Worm (Caenorhabditis elegans) whole organism, young adult: ENCODE measurements around the gene mdt-8.
A peak's percentile ranks its signal among the peaks of the same experiment; 100 is the strongest.

ENCODE experiments used
- B0019.2 ChIP-seq: fragments of 200-800 bp; sonication (Bioruptor generic); conservative IDR thresholded peaks from 2 replicates; pipeline ENCODE4 v1.3.6; 2022; ENCODE audit warnings: missing genetic modification reagents, missing genetic modification characterization, missing compliant biosample characterization
- B0035.1 ChIP-seq: sonication (generic microtip); optimal IDR thresholded peaks from 2 replicates; lab custom pipeline; 2016; ENCODE audit warnings: missing genetic modification characterization, mild to moderate bottlenecking, missing compliant biosample characterization, missing genotype, missing genetic modification reagents
- B0336.3 ChIP-seq: fragments of 200-800 bp; sonication (Bioruptor generic); IDR thresholded peaks from 2 replicates; pipeline ENCODE4 v1.3.6; 2022; ENCODE audit warnings: missing genetic modification characterization, missing compliant biosample characterization
- C06A6.2 ChIP-seq: fragments of 200-800 bp; sonication (Bioruptor generic); conservative IDR thresholded peaks from 2 replicates; pipeline ENCODE4 v1.3.6; 2022; ENCODE audit warnings: missing genetic modification characterization, missing compliant biosample characterization
- D2030.7 ChIP-seq: fragments of 200-800 bp; sonication (Bioruptor generic); IDR thresholded peaks from 2 replicates; pipeline ENCODE4 v1.3.6; 2022; ENCODE audit warnings: missing genetic modification reagents, missing genetic modification characterization, missing compliant biosample characterization
- F22D6.2 ChIP-seq: sonication (generic microtip); optimal IDR thresholded peaks from 2 replicates; lab custom pipeline; 2016; ENCODE audit warnings: mild to moderate bottlenecking, missing genetic modification characterization, missing compliant biosample characterization
- F49E8.2 ChIP-seq: sonication (generic microtip); optimal IDR thresholded peaks from 3 replicates; lab custom pipeline; 2017; ENCODE audit warnings: missing genetic modification characterization, mild to moderate bottlenecking, missing compliant biosample characterization, antibody characterized with exemption, moderate library complexity; ENCODE audit not compliant: insufficient read depth
- F52B5.7 ChIP-seq: sonication (generic microtip); optimal IDR thresholded peaks from 2 replicates; lab custom pipeline; 2016; ENCODE audit warnings: mild to moderate bottlenecking, missing genetic modification characterization, missing compliant biosample characterization
- Y53F4B.3 ChIP-seq: fragments of 200-800 bp; sonication (Bioruptor generic); IDR thresholded peaks from 2 replicates; pipeline ENCODE4 v1.3.6; 2022; ENCODE audit warnings: missing genetic modification reagents, missing genetic modification characterization, missing compliant biosample characterization
- Y53G8AR.9 ChIP-seq: fragments of 200-800 bp; sonication (Bioruptor generic); conservative IDR thresholded peaks from 2 replicates; pipeline ENCODE4 v1.3.6; 2022; ENCODE audit warnings: missing genetic modification reagents, missing genetic modification characterization, missing compliant biosample characterization
- Y56A3A.18 ChIP-seq: fragments of 200-800 bp; sonication (Bioruptor generic); IDR thresholded peaks from 2 replicates; pipeline ENCODE4 v1.3.6; 2022; ENCODE audit warnings: missing genetic modification reagents, missing genetic modification characterization, missing compliant biosample characterization
- Y67H2A.10 ChIP-seq: fragments of 200-800 bp; sonication (Bioruptor generic); conservative IDR thresholded peaks from 2 replicates; pipeline ENCODE4 v1.3.6; 2022; ENCODE audit warnings: missing genetic modification reagents, missing genetic modification characterization, missing compliant biosample characterization
- ama-1 ChIP-seq, 3 experiments: fragments of 150-350 bp in 1 of 3; sonication (generic microtip) in 2 of 3; optimal IDR thresholded peaks; 2 replicates each; lab custom pipeline; 2014 to 2018; ENCODE audit warnings: missing biosample characterization in 2 of 3, missing genetic modification characterization in 2 of 3, missing genetic modification reagents in 2 of 3
- aptf-3 ChIP-seq: fragments of 200-800 bp; sonication (Bioruptor generic); IDR thresholded peaks from 2 replicates; pipeline ENCODE4 v1.3.6; 2022; ENCODE audit warnings: missing genetic modification characterization, missing compliant biosample characterization
- atf-7 ChIP-seq: sonication (generic microtip); optimal IDR thresholded peaks from 2 replicates; lab custom pipeline; 2017; ENCODE audit warnings: mild to moderate bottlenecking, missing genetic modification characterization, missing compliant biosample characterization
- attf-3 ChIP-seq: fragments of 200-800 bp; sonication (Bioruptor generic); conservative IDR thresholded peaks from 2 replicates; pipeline ENCODE4 v1.3.6; 2022; ENCODE audit warnings: missing genetic modification reagents, missing genetic modification characterization, missing compliant biosample characterization
- attf-6 ChIP-seq: fragments of 200-800 bp; sonication (Bioruptor generic); IDR thresholded peaks from 2 replicates; pipeline ENCODE4 v1.3.6; 2022; ENCODE audit warnings: missing genetic modification reagents, missing genetic modification characterization, missing compliant biosample characterization
- cebp-2 ChIP-seq: fragments of 200-800 bp; sonication (Bioruptor generic); IDR thresholded peaks from 2 replicates; pipeline ENCODE4 v1.3.6; 2022; ENCODE audit warnings: missing genetic modification characterization, missing compliant biosample characterization
- ceh-27 ChIP-seq: fragments of 200-800 bp; sonication (Bioruptor generic); optimal IDR thresholded peaks from 2 replicates; lab custom pipeline; 2018; ENCODE audit warnings: mild to moderate bottlenecking, missing genetic modification characterization, moderate library complexity, missing compliant biosample characterization
- chd-7 ChIP-seq: sonication (generic microtip); optimal IDR thresholded peaks from 2 replicates; lab custom pipeline; 2016; ENCODE audit warnings: mild to moderate bottlenecking, missing genetic modification characterization, moderate library complexity, missing compliant biosample characterization
- dpff-1 ChIP-seq: sonication (generic microtip); optimal IDR thresholded peaks from 2 replicates; lab custom pipeline; 2017; ENCODE audit warnings: mild to moderate bottlenecking, missing genetic modification characterization, missing compliant biosample characterization
- efl-1 ChIP-seq: fragments of 150-350 bp; optimal IDR thresholded peaks from 2 replicates; lab custom pipeline; 2014; ENCODE audit warnings: missing biosample characterization, missing genetic modification reagents, missing genetic modification characterization
- egl-18 ChIP-seq: fragments of 200-800 bp; sonication (Bioruptor generic); IDR thresholded peaks from 2 replicates; pipeline ENCODE4 v1.3.6; 2022; ENCODE audit warnings: missing genetic modification reagents, missing genetic modification characterization, missing compliant biosample characterization
- egrh-3 ChIP-seq: fragments of 200-800 bp; sonication (Bioruptor generic); IDR thresholded peaks from 2 replicates; pipeline ENCODE4 v1.3.6; 2022; ENCODE audit warnings: missing genetic modification reagents, missing genetic modification characterization, missing compliant biosample characterization
- hlh-12 ChIP-seq: sonication (generic microtip); optimal IDR thresholded peaks from 2 replicates; lab custom pipeline; 2016; ENCODE audit warnings: missing genetic modification characterization, missing compliant biosample characterization
- hmg-1.2 ChIP-seq: fragments of 200-800 bp; sonication (Bioruptor generic); IDR thresholded peaks from 2 replicates; pipeline ENCODE4 v1.3.6; 2022; ENCODE audit warnings: missing genetic modification reagents, missing genetic modification characterization, missing compliant biosample characterization
- hmg-20 ChIP-seq: fragments of 200-800 bp; sonication (Bioruptor generic); IDR thresholded peaks from 2 replicates; pipeline ENCODE4 v1.3.6; 2022; ENCODE audit warnings: missing genetic modification reagents, missing genetic modification characterization, missing compliant biosample characterization
- hrde-1 ChIP-seq: sonication (generic microtip); optimal IDR thresholded peaks from 2 replicates; lab custom pipeline; 2016; ENCODE audit warnings: missing genetic modification characterization, mild to moderate bottlenecking, missing compliant biosample characterization, moderate library complexity, missing genotype, missing genetic modification reagents, borderline replicate concordance
- hsf-1 ChIP-seq: fragments of 200-800 bp; sonication (Bioruptor generic); IDR thresholded peaks from 2 replicates; pipeline ENCODE4 v1.3.6; 2022; ENCODE audit warnings: missing genetic modification reagents, missing genetic modification characterization, missing compliant biosample characterization
- lin-35 ChIP-seq, 3 experiments: fragments of 150-350 bp in 2 of 3; sonication (generic microtip) in 1 of 3; optimal IDR thresholded peaks; 2 replicates each; lab custom pipeline; 2014 to 2018; ENCODE audit warnings: missing biosample characterization in 3 of 3, missing genetic modification characterization in 3 of 3, missing genetic modification reagents in 3 of 3
- madf-3 ChIP-seq: fragments of 200-800 bp; sonication (Bioruptor generic); IDR thresholded peaks from 2 replicates; pipeline ENCODE4 v1.3.6; 2022; ENCODE audit warnings: missing genetic modification reagents, missing genetic modification characterization, missing compliant biosample characterization
- madf-8 ChIP-seq: fragments of 200-800 bp; sonication (Bioruptor generic); conservative IDR thresholded peaks from 2 replicates; pipeline ENCODE4 v1.3.6; 2022; ENCODE audit warnings: missing genetic modification reagents, missing genetic modification characterization, missing compliant biosample characterization
- mel-28 ChIP-seq: sonication (generic microtip); optimal IDR thresholded peaks from 2 replicates; lab custom pipeline; 2016; ENCODE audit warnings: borderline replicate concordance, mild to moderate bottlenecking, missing genetic modification characterization, missing compliant biosample characterization
- nfyb-1 ChIP-seq: fragments of 200-800 bp; sonication (Bioruptor generic); IDR thresholded peaks from 2 replicates; pipeline ENCODE4 v1.3.6; 2022; ENCODE audit warnings: missing genetic modification reagents, missing genetic modification characterization, missing compliant biosample characterization
- nhr-27 ChIP-seq: fragments of 200-800 bp; sonication (Bioruptor generic); optimal IDR thresholded peaks from 2 replicates; lab custom pipeline; 2018; ENCODE audit warnings: mild to moderate bottlenecking, missing genetic modification characterization, moderate library complexity, missing compliant biosample characterization
- nhr-80 ChIP-seq: sonication (generic microtip); optimal IDR thresholded peaks from 2 replicates; lab custom pipeline; 2016; ENCODE audit warnings: missing genetic modification characterization, missing compliant biosample characterization
- nhr-90 ChIP-seq: sonication (generic microtip); optimal IDR thresholded peaks from 2 replicates; lab custom pipeline; 2016; ENCODE audit warnings: missing genotype, mild to moderate bottlenecking, missing genetic modification characterization, missing compliant biosample characterization
- snpc-1.1 ChIP-seq: sonication (generic microtip); optimal IDR thresholded peaks from 2 replicates; lab custom pipeline; 2017; ENCODE audit warnings: missing genetic modification characterization, mild to moderate bottlenecking, missing compliant biosample characterization, antibody characterized with exemption, moderate library complexity, missing genotype, missing genetic modification reagents; ENCODE audit not compliant: insufficient read depth
- snpc-1.3 ChIP-seq: sonication (generic microtip); optimal IDR thresholded peaks from 2 replicates; lab custom pipeline; 2017; ENCODE audit warnings: missing genetic modification characterization, mild to moderate bottlenecking, missing compliant biosample characterization, antibody characterized with exemption, moderate library complexity, missing genotype, missing genetic modification reagents; ENCODE audit not compliant: insufficient read depth
- snpc-3.4 ChIP-seq: sonication (generic microtip); optimal IDR thresholded peaks from 2 replicates; lab custom pipeline; 2017; ENCODE audit warnings: missing genetic modification characterization, mild to moderate bottlenecking, missing compliant biosample characterization, antibody characterized with exemption, moderate library complexity, missing genotype, missing genetic modification reagents
- somi-1 ChIP-seq: fragments of 200-800 bp; sonication (Bioruptor generic); optimal IDR thresholded peaks from 2 replicates; lab custom pipeline; 2018; ENCODE audit warnings: mild to moderate bottlenecking, missing genetic modification characterization, missing compliant biosample characterization
- tbx-9 ChIP-seq: sonication (generic microtip); optimal IDR thresholded peaks from 2 replicates; lab custom pipeline; 2016; ENCODE audit warnings: borderline replicate concordance, missing genetic modification characterization, inconsistent platforms, missing compliant biosample characterization
- tlf-1 ChIP-seq: fragments of 200-800 bp; sonication (Bioruptor generic); optimal IDR thresholded peaks from 2 replicates; lab custom pipeline; 2018; ENCODE audit warnings: mild to moderate bottlenecking, missing genetic modification characterization, missing compliant biosample characterization
- zfh-2 ChIP-seq: fragments of 200-800 bp; sonication (Bioruptor generic); conservative IDR thresholded peaks from 2 replicates; pipeline ENCODE4 v1.3.6; 2022; ENCODE audit warnings: missing genetic modification reagents, missing genetic modification characterization, missing compliant biosample characterization
- ztf-26 ChIP-seq: sonication (generic microtip); optimal IDR thresholded peaks from 2 replicates; lab custom pipeline; 2017; ENCODE audit warnings: missing genetic modification characterization, missing compliant biosample characterization
- ztf-28 ChIP-seq: fragments of 200-800 bp; sonication (Bioruptor generic); IDR thresholded peaks from 2 replicates; pipeline ENCODE4 v1.3.6; 2022; ENCODE audit warnings: missing genetic modification reagents, missing genetic modification characterization, missing compliant biosample characterization
- ztf-6 ChIP-seq: fragments of 200-800 bp; sonication (Bioruptor generic); IDR thresholded peaks from 2 replicates; pipeline ENCODE4 v1.3.6; 2022; ENCODE audit warnings: missing genetic modification reagents, missing genetic modification characterization, missing compliant biosample characterization

mdt-8 gene

DNA sequence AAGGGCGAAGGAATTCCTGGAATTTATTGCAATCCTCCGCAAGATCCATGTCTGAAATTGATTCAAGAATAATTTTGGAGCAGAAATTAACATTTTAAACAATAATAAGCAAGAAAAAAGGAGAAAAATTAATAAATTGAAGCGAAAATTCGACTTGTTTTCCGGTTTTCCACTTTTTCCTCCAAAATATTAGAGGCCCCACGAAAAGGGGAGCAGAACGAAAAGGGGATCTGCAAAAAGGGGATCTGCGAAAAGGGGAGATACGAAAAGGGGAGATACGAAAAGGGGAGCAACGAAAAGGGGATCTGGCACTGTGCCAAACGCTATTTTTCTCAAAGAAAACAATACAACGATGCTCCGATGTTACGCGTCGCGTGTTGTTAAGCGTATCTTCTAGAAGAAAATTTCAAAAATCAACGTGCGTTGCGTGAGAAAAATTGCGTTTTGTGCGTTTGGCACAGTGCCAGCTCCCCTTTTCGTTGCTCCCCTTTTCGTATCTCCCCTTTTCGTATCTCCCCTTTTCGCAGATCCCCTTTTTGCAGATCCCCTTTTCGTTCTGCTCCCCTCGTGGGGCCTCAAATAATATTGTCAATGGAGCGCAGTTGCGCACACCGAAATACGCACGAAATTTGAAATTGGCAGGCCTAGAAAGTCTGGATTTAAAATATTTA lies 948 bp upstream of the mdt-8 start, which contains the start of gene Y62F5A.12 (continued):
- TF ChIP-seq atf-7, result peak; percentile 38
- TF ChIP-seq hmg-1.2 (GFP tag; lab: Robert Waterston, UW), result peak; percentile 81
- peak; percentile 86 for TF ChIP-seq B0019.2
- TF ChIP-seq hmg-20 (GFP tag; lab: Robert Waterston, UW), result peak; percentile 74
- TF ChIP-seq madf-8, result peak; percentile 96
- TF ChIP-seq D2030.7 (GFP tag; lab: Robert Waterston, UW), result peak; percentile 99
- peak; percentile 54 for TF ChIP-seq F22D6.2
- 0 out of 2 replicates have a peak, but pooled peaks have one; percentile 67 for TF ChIP-seq cebp-2 (GFP tag; lab: Robert Waterston, UW)
- peak; percentile 98 for TF ChIP-seq ztf-28
- peak; percentile 43 for TF ChIP-seq mel-28
- peak; percentile 82 for TF ChIP-seq C06A6.2 (GFP tag; lab: Robert Waterston, UW)
- TF ChIP-seq nfyb-1 (GFP tag; lab: Robert Waterston, UW), result peak; percentile 94
- peak; percentile 75; the same call in 1 of the 2 replicates for TF ChIP-seq aptf-3
- TF ChIP-seq ztf-6, result peak; percentile 98
- TF ChIP-seq B0336.3 (GFP tag; lab: Robert Waterston, UW), result peak; percentile 78
- TF ChIP-seq somi-1 (GFP tag; lab: Kevin White, UChicago), result peak; percentile 47
- peak; percentile 93 for TF ChIP-seq madf-3 (GFP tag; lab: Robert Waterston, UW)
- TF ChIP-seq nhr-80 (tag; lab: Kevin White, UChicago), result peak; percentile 61
- TF ChIP-seq hsf-1, result peak; percentile 91
- TF ChIP-seq attf-3 (GFP tag; lab: Robert Waterston, UW), result peak; percentile 85
- peak; percentile 86 for TF ChIP-seq egl-18
- TF ChIP-seq F52B5.7 (tag; lab: Kevin White, UChicago), result peak; percentile 65
- peak; percentile 52 for TF ChIP-seq efl-1 (GFP tag; lab: Kevin White, UChicago)
- peak in 1 of 3 experiments; percentile 84 for TF ChIP-seq lin-35 (GFP tag; optimal IDR thresholded peaks at IDR 0.05; lab: Kevin White, UChicago)
- TF ChIP-seq Y53G8AR.9 (GFP tag; lab: Robert Waterston, UW), result peak; percentile 93
- TF ChIP-seq ztf-26, result peak; percentile 68
- TF ChIP-seq F49E8.2, result peak; percentile 55
- peak; percentile 68 for TF ChIP-seq tlf-1
- TF ChIP-seq ceh-27, result peak; percentile 93
- peak; percentile 63 for TF ChIP-seq chd-7 (tag; lab: Kevin White, UChicago)
- TF ChIP-seq Y56A3A.18 (GFP tag; lab: Robert Waterston, UW), result 0 out of 2 replicates have a peak, but pooled peaks have one; percentile 67

DNA sequence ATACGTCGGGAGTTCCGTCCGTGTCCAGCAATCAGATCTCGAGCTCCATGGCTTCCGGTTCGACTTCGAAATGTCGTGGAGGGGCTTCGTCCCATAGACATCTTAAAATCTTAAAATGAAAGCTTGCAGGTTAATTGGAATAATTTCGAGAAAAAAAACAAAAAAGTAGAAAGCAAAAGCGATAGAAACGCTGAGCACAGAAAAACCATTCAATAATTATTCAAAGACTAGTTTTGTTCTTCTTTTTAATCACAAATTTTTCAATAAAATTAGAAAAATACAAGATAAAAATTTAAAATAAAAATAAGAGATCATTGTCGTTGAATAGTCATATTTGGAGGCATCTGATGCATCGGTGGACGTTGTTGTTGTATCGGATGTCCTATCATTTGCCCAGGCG lies 6.7 kb downstream of the mdt-8 start, which contains the start of gene age-1:
Gene age-1 (minus strand): TSS at position 101 of the 400 bp plus-strand sequence.
- TF ChIP-seq snpc-1.3, result no peak
- TF ChIP-seq dpff-1, result no peak
- no peak for TF ChIP-seq F22D6.2
- TF ChIP-seq ama-1 (optimal IDR thresholded peaks at IDR 0.05; lab: Kevin White, UChicago), result no peak
- TF ChIP-seq ama-1 (GFP tag; optimal IDR thresholded peaks at IDR 0.05; lab: Kevin White, UChicago), result no peak
- no peak for TF ChIP-seq snpc-1.1 (tag; lab: Kevin White, UChicago)
- no peak for TF ChIP-seq egrh-3 (GFP tag; lab: Robert Waterston, UW)
- no peak for TF ChIP-seq attf-6 (GFP tag; lab: Robert Waterston, UW)
- TF ChIP-seq hlh-12 (tag; lab: Kevin White, UChicago), result no peak
- no peak for TF ChIP-seq tbx-9 (tag; lab: Kevin White, UChicago)
- no peak for TF ChIP-seq Y67H2A.10 (GFP tag; lab: Robert Waterston, UW)
- no peak for TF ChIP-seq zfh-2 (GFP tag; lab: Robert Waterston, UW)
- TF ChIP-seq lin-35 (GFP tag; optimal IDR thresholded peaks at IDR 0.05; lab: Kevin White, UChicago), result no peak
- TF ChIP-seq Y53F4B.3 (GFP tag; lab: Robert Waterston, UW), result no peak
- no peak for TF ChIP-seq B0035.1 (tag; lab: Kevin White, UChicago)
- no peak for TF ChIP-seq hrde-1 (tag; lab: Kevin White, UChicago)
- no peak for TF ChIP-seq snpc-3.4
- TF ChIP-seq nhr-27, result no peak
- no peak for TF ChIP-seq nhr-90
- TF ChIP-seq hmg-1.2 (GFP tag; lab: Robert Waterston, UW), result no peak
